Fruit fly (Drosophila melanogaster) whole organism, prepupa: ENCODE results near the gene Fbw5.

Source experiments
- CG11902 ChIP-seq: fragments of 200-800 bp; sonication (Bioruptor generic); optimal IDR thresholded peaks from 3 replicates; lab custom pipeline; 2016; ENCODE audit warnings: missing biosample characterization, missing genetic modification characterization
- CG4318 ChIP-seq: fragments of 200-800 bp; sonication (Bioruptor generic); optimal IDR thresholded peaks from 3 replicates; lab custom pipeline; 2017; ENCODE audit warnings: missing biosample characterization, mild to moderate bottlenecking, missing genetic modification characterization
- CG8319 ChIP-seq: fragments of 200-800 bp; sonication (Bioruptor generic); optimal IDR thresholded peaks from 3 replicates; lab custom pipeline; 2016; ENCODE audit warnings: missing biosample characterization, missing genetic modification characterization
- Ets21C ChIP-seq: fragments of 200-800 bp; sonication (Bioruptor generic); optimal IDR thresholded peaks from 3 replicates; lab custom pipeline; 2016; ENCODE audit warnings: missing biosample characterization, missing genetic modification characterization
- OdsH ChIP-seq: fragments of 200-800 bp; sonication (Bioruptor generic); optimal IDR thresholded peaks from 3 replicates; lab custom pipeline; 2016; ENCODE audit warnings: missing biosample characterization, missing genetic modification characterization
- fd85E ChIP-seq: fragments of 200-800 bp; sonication (Bioruptor generic); optimal IDR thresholded peaks from 3 replicates; lab custom pipeline; 2016; ENCODE audit warnings: missing biosample characterization, missing genetic modification characterization
- svp ChIP-seq: fragments of 200-800 bp; sonication (Bioruptor generic); peaks from one replicate; lab custom pipeline; 2016; ENCODE audit warnings: missing biosample characterization, missing genetic modification characterization

dm6 chr2L:6051212-6051621, 14.5 kb downstream of the Fbw5 start:
- peak; percentile 88 for TF ChIP-seq CG8319 (GFP tag; lab: Kevin White, UChicago)
- peak; percentile 86 for TF ChIP-seq fd85E (GFP tag; lab: Kevin White, UChicago)
- TF ChIP-seq svp (GFP tag; lab: Kevin White, UChicago) = peak; percentile 98
- TF ChIP-seq OdsH = peak; percentile 95
- TF ChIP-seq CG4318 (GFP tag; lab: Kevin White, UChicago) = no peak
- TF ChIP-seq CG11902 (GFP tag; lab: Kevin White, UChicago) = peak; percentile 79
- peak; percentile 88 for TF ChIP-seq Ets21C (GFP tag; lab: Kevin White, UChicago)
